Fruit fly (Drosophila melanogaster): ENCODE measurements around the gene CG13671.
A peak's percentile ranks its signal among the peaks of the same experiment; 100 is the strongest.

Gene CG13671

DNA sequence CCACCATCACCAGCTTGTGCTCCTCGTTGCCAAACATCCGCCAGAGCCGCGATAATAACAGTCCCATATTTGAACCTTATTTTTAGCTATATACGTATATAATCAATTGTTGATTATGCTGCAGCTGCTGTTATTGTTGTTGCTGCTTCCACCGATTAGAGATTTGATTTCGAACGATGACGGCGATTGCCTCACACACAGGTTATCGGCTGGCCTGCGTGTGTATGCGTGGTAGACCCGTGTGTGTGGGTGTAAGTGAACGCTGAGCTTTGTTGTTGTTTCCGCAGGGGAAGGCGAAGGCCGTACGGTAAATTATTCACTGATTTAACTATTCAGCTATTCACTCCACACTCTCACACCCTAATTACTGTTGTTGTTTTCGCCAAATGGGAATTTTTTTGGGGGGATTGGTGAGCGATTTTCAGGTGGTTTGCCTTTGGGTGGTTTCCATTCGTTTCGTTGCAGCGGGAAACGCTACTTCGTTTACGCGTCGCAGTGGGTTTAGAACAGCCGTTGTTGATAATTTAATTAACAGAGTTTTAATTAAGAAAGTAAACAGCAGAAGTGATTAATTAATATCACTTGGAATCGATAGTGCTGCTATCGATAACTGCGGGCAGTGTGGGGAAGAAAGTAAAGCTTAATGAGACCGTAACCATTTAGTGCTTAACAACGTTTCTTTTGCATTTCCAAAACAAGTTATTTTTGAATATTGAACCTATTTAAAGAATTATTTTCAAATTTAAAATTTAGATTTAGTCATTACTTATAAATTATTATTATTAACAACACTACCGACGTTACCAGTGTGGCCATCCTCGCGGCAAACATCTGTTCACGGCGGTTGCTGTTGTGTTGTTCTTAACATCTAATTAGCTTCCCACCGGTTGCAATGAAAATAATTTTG lies at the start of gene CG13671, which contains the start of gene Arl5:
CG13671 (plus strand) TSS at position 841 of the 907 bp plus-strand sequence.
Arl5 (minus strand) TSS at position 616 of the 907 bp plus-strand sequence.
- TF ChIP-seq pan (optimal IDR thresholded peaks at IDR 0.05): no peak
- no peak for TF ChIP-seq CG8478 (optimal IDR thresholded peaks at IDR 0.05)
- no peak for TF ChIP-seq usp (GFP tag; optimal IDR thresholded peaks at IDR 0.05)
- TF ChIP-seq EcR (GFP tag; optimal IDR thresholded peaks at IDR 0.05): no peak
- no peak for TF ChIP-seq psq (optimal IDR thresholded peaks at IDR 0.05)
- TF ChIP-seq Dll (optimal IDR thresholded peaks at IDR 0.05): no peak

DNA sequence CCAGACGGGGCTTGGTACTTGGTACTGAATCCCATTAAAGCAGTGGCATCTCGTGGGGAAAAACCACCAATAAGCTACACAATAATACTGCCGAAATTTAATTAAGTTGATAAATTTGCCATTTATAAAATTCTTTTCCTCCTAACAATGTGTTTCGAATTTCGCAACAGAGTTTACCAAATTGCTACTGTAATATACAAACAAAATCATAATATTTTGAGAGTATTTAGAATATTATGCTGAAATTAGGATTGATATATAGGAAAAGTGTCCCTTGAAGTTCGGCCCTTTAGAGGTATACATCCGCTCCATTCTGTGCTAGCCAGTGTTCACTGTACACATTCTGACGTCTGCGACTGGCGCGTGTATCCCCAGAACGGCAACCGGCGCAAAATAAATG lies 15.2 kb upstream of the CG13671 start:
- no peak for TF ChIP-seq EcR (GFP tag; optimal IDR thresholded peaks at IDR 0.05)
- TF ChIP-seq CG8478 (optimal IDR thresholded peaks at IDR 0.05): no peak
- no peak for TF ChIP-seq psq (optimal IDR thresholded peaks at IDR 0.05)
- TF ChIP-seq usp (GFP tag; optimal IDR thresholded peaks at IDR 0.05): no peak
- TF ChIP-seq Dll (optimal IDR thresholded peaks at IDR 0.05): no peak
- no peak for TF ChIP-seq pan (optimal IDR thresholded peaks at IDR 0.05)

DNA sequence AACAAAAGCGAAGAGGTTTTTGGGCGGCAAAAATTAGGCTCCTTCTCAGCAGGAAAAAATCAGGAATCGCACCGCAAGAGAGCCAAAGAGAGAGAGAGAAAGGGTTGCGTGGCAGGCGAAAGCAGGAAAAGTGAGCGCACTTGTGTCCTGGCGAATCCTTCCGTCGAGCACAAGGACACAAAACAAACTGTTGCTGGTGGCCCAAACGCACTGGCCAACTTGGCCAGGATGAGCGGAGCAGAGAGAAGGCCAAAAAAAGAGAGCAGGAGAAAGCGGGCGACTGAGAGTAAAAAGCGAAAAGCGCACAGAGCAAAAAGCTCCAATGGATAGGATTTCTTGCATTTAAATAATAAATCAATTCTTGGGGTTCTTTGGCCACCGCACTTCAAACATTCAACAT lies 14.6 kb upstream of the CG13671 start:
- no peak for TF ChIP-seq EcR (GFP tag; optimal IDR thresholded peaks at IDR 0.05)
- TF ChIP-seq CG8478 (optimal IDR thresholded peaks at IDR 0.05): no peak
- no peak for TF ChIP-seq usp (GFP tag; optimal IDR thresholded peaks at IDR 0.05)
- no peak for TF ChIP-seq psq (optimal IDR thresholded peaks at IDR 0.05)
- TF ChIP-seq pan (optimal IDR thresholded peaks at IDR 0.05): no peak
- no peak for TF ChIP-seq Dll (optimal IDR thresholded peaks at IDR 0.05)

DNA sequence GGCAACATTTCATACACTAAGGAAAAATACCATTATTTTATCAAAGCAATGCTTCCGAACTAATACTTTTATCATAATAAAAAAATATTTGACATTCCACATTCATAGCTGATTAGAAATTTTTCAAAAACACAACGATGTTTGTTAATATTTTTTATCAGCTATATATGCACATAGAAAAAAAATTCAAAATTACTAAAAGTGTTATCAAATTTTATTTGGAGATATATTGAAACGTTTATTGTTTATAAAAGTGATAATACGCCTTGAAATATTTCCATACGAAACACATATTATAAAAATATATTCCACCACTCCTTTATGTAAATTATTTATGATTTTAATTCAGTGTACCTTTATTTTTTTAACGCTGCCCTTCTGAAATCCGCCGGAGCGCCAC lies 14.1 kb upstream of the CG13671 start:
- TF ChIP-seq pan (optimal IDR thresholded peaks at IDR 0.05) (no peak), CG8478 (optimal IDR thresholded peaks at IDR 0.05) (no peak), Dll (optimal IDR thresholded peaks at IDR 0.05) (no peak), psq (optimal IDR thresholded peaks at IDR 0.05) (no peak), usp (GFP tag; optimal IDR thresholded peaks at IDR 0.05) (no peak), EcR (GFP tag; optimal IDR thresholded peaks at IDR 0.05) (no peak)

DNA sequence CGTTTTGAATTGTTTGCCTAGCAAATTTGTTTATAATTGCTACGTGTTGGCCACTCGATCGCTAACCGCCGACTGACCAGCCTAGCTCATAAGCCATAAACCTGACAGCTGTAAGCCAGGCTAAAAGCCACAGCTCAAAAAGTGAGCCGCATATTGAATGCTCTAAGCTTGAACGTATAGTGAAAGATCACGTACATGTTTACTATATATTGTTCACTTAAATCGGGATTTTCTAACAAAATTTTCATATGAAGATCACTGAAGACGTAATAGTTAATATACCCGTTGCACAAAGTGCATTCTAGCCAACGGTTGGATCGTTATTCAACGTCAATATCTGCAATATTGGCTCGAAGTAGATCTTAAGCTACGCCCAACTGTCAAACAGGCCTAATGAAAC lies 13.5 kb upstream of the CG13671 start:
- TF ChIP-seq pan (optimal IDR thresholded peaks at IDR 0.05) (no peak), usp (GFP tag; optimal IDR thresholded peaks at IDR 0.05) (no peak), psq (optimal IDR thresholded peaks at IDR 0.05) (no peak), Dll (optimal IDR thresholded peaks at IDR 0.05) (no peak), CG8478 (optimal IDR thresholded peaks at IDR 0.05) (no peak), EcR (GFP tag; optimal IDR thresholded peaks at IDR 0.05) (no peak)

DNA sequence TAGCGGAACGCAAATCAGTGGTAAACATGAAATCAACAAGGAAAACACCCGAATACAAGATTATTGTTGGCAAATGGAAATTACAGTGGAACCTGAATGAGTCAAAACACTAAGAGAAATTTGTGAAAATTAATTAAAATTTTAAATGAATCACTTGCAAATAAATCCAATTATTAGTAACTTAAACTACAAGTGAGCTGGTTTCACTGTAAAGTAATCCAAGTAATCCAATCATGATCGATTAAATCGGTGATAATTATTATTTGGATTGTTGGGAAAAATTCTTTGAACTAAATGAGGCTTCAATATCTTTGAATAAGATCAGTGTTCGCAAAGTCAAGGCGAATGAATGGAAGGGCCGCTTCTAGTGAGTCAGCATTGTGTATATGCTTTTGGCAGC lies 11.5 kb upstream of the CG13671 start:
- TF ChIP-seq Dll (optimal IDR thresholded peaks at IDR 0.05) (no peak), psq (optimal IDR thresholded peaks at IDR 0.05) (no peak), CG8478 (optimal IDR thresholded peaks at IDR 0.05) (no peak), pan (optimal IDR thresholded peaks at IDR 0.05) (no peak), usp (GFP tag; optimal IDR thresholded peaks at IDR 0.05) (no peak), EcR (GFP tag; optimal IDR thresholded peaks at IDR 0.05) (no peak)

DNA sequence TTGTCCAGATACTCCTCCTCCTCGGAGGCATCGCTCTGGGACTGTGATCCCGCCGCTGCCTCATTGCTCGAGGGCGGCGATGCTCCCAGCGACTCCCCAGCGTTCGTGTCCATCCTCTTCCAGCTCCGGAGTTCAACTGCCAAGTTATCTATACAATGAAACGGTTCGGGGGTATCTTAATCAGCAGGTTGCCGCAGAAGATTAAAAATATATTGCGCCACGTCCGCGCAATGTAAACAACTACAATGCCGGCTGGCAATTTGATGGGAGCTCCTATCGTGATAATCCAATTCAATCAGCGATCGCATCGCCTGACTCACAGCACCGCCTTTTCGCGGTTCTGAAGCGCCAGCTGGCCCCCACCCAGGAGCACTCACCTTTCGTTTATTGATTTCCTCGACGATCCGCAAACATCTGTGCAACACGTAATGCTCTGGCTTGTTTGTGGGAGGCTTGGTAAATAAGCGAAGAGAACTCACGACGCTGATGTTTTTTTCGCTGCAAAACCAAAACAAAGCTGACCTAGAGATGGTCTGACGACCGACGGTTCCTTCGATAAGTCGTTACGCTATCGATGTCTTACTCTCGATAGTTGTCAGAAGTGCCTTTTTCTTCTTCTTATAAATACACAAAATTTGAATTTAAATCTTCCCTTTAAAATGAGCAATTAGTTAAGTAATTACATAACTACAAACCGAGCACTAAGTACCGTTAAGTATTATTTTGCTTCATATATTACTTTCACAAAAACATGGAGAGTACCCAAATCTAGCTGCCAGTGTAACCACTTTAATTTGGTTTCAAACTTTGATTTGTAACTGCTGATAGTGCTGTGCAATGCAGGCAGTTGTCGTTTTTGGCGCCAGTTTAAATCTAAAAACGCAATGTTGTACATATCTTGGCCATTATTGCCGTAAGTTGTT lies 10.3 kb upstream of the CG13671 start, which contains the start of gene cert:
cert (minus strand) TSS at position 535 of the 923 bp plus-strand sequence.
- TF ChIP-seq usp (GFP tag; optimal IDR thresholded peaks at IDR 0.05) (no peak), Dll (optimal IDR thresholded peaks at IDR 0.05) (no peak), pan (optimal IDR thresholded peaks at IDR 0.05) (no peak), psq (optimal IDR thresholded peaks at IDR 0.05) (no peak)

DNA sequence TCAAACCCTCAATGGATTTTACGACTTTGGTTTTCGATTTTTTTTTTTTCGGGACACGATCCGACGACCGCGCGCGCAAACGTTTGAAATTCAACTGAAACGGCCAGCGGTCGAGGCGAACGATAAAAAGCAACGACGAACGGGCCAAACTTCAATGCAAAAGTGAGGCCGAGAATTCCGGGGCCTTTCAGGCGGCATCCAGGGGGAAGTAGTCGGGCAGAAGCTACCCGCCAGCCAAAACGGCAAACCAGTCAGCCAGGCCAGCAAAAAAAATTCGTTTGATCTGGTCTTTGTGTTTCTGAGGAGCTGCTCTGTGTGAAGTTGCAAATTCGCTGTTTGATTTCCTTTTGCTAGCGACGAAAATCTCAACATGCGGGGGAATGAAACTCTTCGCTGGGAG lies 4.6 kb upstream of the CG13671 start, which contains the start of gene CG7201:
CG7201 (minus strand) TSS at position 101 of the 400 bp plus-strand sequence.
- TF ChIP-seq usp (GFP tag; optimal IDR thresholded peaks at IDR 0.05) (no peak), Dll (optimal IDR thresholded peaks at IDR 0.05) (no peak), pan (optimal IDR thresholded peaks at IDR 0.05) (no peak), EcR (GFP tag; optimal IDR thresholded peaks at IDR 0.05) (no peak)

DNA sequence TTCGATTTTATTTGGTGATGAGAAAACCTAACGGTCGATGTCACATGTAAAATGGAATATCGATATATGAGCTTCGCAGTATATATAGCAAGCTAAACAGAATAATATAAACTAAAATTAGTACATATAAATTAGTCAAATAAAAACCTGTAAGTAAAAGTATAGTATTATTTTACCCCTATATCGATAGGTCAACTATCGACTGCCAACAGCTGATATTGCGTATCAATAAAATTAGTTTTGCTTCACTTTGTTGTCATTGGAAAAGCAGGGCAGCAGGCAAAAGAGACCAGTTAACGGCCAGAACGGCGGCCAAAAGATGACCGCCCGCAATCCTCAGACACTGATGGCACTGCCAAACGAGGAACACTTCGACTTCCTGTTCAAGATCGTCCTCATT lies 2.9 kb upstream of the CG13671 start, which contains the start of gene Rab19:
Rab19 (plus strand) TSS at position 78 of the 400 bp plus-strand sequence.
- TF ChIP-seq psq (optimal IDR thresholded peaks at IDR 0.05) (no peak), CG8478 (optimal IDR thresholded peaks at IDR 0.05) (no peak), EcR (GFP tag; optimal IDR thresholded peaks at IDR 0.05) (no peak), pan (optimal IDR thresholded peaks at IDR 0.05) (no peak), usp (GFP tag; optimal IDR thresholded peaks at IDR 0.05) (no peak), Dll (optimal IDR thresholded peaks at IDR 0.05) (no peak)

DNA sequence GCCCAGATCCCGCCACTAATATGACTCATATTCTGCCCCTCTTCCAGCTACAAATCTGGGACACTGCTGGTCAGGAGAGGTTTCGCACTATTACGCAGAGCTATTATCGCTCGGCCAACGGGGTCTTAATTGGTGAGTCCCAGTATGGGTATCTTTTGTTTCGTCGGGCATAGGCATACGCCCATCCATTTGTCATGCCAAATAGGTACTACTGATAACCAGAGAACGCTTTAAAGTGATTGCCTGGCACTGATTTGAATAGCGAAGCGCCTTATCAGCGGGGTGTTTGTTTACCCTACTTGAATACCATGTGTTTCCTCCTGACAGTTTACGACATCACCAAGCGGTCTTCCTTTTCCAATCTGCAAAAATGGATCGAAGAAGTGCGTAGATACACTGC lies 2.4 kb upstream of the CG13671 start:
- TF ChIP-seq Dll (optimal IDR thresholded peaks at IDR 0.05): no peak
- TF ChIP-seq pan (optimal IDR thresholded peaks at IDR 0.05): peak; percentile 5

DNA sequence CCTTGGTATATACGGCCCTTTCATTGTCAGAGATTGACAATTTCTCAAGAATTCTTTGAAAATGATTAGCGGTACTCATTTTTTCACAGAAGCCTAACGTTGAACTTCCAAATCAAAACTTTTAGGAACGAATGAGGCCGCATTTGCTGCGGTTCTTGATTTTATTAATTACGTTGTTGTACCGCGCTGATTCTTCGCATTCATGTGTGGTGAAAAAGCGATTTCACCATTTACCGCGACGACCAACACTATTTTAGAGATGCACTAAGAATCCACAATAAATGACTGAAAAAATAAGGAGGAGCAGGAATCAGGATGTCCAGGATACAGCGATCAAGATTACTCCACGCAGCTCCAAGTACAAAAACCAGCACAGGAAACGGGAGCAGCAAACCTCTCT lies 4.0 kb downstream of the CG13671 start, which contains the start of the genes CG7194 and Sbp2:
CG7194 (minus strand) TSS at position 148 of the 400 bp plus-strand sequence.
Sbp2 (plus strand) TSS at position 246 of the 400 bp plus-strand sequence.
- no peak for TF ChIP-seq usp (GFP tag; optimal IDR thresholded peaks at IDR 0.05)

DNA sequence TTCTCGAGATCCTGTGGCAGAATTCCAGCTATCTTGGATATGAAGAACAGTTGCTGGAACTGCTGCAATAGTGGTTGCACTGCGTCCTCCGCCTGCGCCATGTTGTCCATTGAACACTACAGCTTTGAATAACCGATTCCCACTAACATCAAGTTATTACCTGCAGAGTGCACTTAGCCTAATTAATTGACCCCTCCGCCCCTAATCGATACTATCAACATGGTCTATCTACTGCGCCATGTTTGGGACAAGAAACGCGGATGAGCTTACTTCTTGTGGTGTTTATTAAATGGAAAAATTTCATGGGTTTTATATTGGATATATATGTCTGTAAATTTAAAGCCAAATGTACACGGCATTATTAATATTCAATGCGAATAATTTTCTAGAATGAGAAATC lies 7.0 kb downstream of the CG13671 start, which contains the start of gene Gr66a:
Gr66a (minus strand) TSS at position 101 of the 400 bp plus-strand sequence.
- TF ChIP-seq EcR (GFP tag; optimal IDR thresholded peaks at IDR 0.05) (no peak), CG8478 (optimal IDR thresholded peaks at IDR 0.05) (no peak), pan (optimal IDR thresholded peaks at IDR 0.05) (no peak), Dll (optimal IDR thresholded peaks at IDR 0.05) (no peak), psq (optimal IDR thresholded peaks at IDR 0.05) (no peak), usp (GFP tag; optimal IDR thresholded peaks at IDR 0.05) (no peak)

Data from whole organism.